Worm (Caenorhabditis elegans) whole organism, mixed stage, embryonic: ENCODE results near the gene gst-4.

ENCODE experiments used
- nhr-28 ChIP-seq: fragments of 150-350 bp; optimal IDR thresholded peaks from 2 replicates; lab custom pipeline; 2014; ENCODE audit warnings: missing biosample characterization, missing genetic modification characterization
- snpc-4 ChIP-seq: fragments of 150-350 bp; optimal IDR thresholded peaks from 2 replicates; lab custom pipeline; 2014; ENCODE audit warnings: missing biosample characterization, missing genetic modification characterization
- tbx-8 ChIP-seq: fragments of 200-800 bp; sonication (Bioruptor generic); optimal IDR thresholded peaks from 2 replicates; lab custom pipeline; 2018; ENCODE audit warnings: mild to moderate bottlenecking, missing genetic modification characterization, moderate library complexity, missing compliant biosample characterization

DNA sequence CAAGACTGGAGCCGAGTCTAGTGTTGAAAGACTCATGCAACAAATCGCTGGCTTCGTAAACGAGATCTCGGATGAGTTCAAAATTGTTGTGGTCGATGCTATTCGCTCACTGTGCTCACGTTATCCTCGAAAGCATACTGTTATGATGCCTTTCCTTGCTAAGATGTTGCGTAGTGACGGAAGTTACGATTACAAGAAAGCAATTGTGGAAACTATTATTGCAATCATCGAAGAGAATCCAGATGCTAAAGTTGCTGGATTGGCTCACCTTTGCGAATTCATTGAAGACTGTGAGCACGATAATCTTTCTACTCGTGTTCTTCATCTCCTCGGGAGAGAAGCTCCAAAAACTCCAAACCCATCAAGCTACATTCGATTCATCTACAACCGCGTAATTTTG, 11.5 kb downstream of the gst-4 start:
- TF ChIP-seq nhr-28 (tag; lab: Kevin White, UChicago) (no peak), tbx-8 (GFP tag; lab: Kevin White, UChicago) (no peak), snpc-4 (tag; lab: Kevin White, UChicago) (no peak)
